Fruit fly (Drosophila melanogaster): Measurements from ENCODE around the gene CG13737.
A peak's percentile ranks its signal among the peaks of the same experiment; 100 is the strongest.

The CG13737 gene

DNA sequence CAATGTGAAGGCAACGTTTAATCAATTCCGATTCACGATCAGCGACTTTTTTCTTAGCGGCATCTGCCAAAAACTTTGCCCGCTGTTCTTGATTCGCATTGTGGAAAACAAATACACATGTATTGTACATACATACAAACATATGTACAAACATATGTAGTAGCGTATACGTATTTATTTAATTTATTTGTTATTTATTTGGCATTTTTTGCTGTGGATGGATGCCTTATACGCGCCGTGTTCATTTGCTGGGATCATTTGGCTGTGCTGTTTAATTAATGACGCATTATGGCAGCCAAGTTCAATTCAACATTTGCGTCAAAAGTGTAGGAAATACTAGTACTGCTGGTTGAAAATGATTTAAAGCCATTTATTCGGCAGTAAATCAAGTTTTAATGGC is 34.0 kb downstream of the CG13737 start (continued):
- TF ChIP-seq Myb (GFP tag; optimal IDR thresholded peaks at IDR 0.05) (no peak), chm (GFP tag; IDR thresholded peaks at IDR 0.05) (no peak), sob (GFP tag; IDR thresholded peaks at IDR 0.05) (peak; percentile 73), scrt (GFP tag; optimal IDR thresholded peaks at IDR 0.05) (peak; percentile 5), Trl (optimal IDR thresholded peaks at IDR 0.05) (no peak), Trl (GFP tag; optimal IDR thresholded peaks at IDR 0.05) (no peak), Xbp1 (GFP tag; optimal IDR thresholded peaks at IDR 0.05) (no peak), lmd (GFP tag; IDR thresholded peaks at IDR 0.05) (no peak), Dbx (GFP tag; IDR thresholded peaks at IDR 0.05) (peak; percentile 19; the same call in 1 of the 3 replicates), CG11695 (GFP tag; IDR thresholded peaks at IDR 0.05) (peak; percentile 45; the same call in 1 of the 3 replicates), Xrp1 (GFP tag; IDR thresholded peaks at IDR 0.05) (no peak), HHEX (GFP tag; optimal IDR thresholded peaks at IDR 0.05) (peak; percentile 58), Pdp1 (GFP tag; optimal IDR thresholded peaks at IDR 0.05) (no peak), grn (GFP tag; optimal IDR thresholded peaks at IDR 0.05) (no peak), Hmx (GFP tag; optimal IDR thresholded peaks at IDR 0.05) (no peak), Deaf1 (tag; optimal IDR thresholded peaks at IDR 0.05) (no peak), sim (GFP tag; IDR thresholded peaks at IDR 0.05) (no peak), CG10366 (GFP tag; IDR thresholded peaks at IDR 0.05) (no peak), Jarid2 (GFP tag; optimal IDR thresholded peaks at IDR 0.05) (no peak), nerfin-1 (tag; optimal IDR thresholded peaks at IDR 0.05) (no peak), CG12104 (GFP tag; optimal IDR thresholded peaks at IDR 0.05) (no peak), CG17829 (tag; optimal IDR thresholded peaks at IDR 0.05) (no peak), tgo (GFP tag; IDR thresholded peaks at IDR 0.05) (peak; percentile 13; the same call in 1 of the 3 replicates), aop (GFP tag; IDR thresholded peaks at IDR 0.05) (no peak), CG34422 (GFP tag; IDR thresholded peaks at IDR 0.05) (no peak), btn (GFP tag; optimal IDR thresholded peaks at IDR 0.05) (no peak), wor (GFP tag; IDR thresholded peaks at IDR 0.05) (no peak), CG6683 (GFP tag; optimal IDR thresholded peaks at IDR 0.05) (no peak), sqz (GFP tag; optimal IDR thresholded peaks at IDR 0.05) (no peak), CG4328 (GFP tag; optimal IDR thresholded peaks at IDR 0.05) (no peak), shn (GFP tag; optimal IDR thresholded peaks at IDR 0.05) (no peak), chif (GFP tag; optimal IDR thresholded peaks at IDR 0.05) (no peak), CG13296 (GFP tag; optimal IDR thresholded peaks at IDR 0.05) (peak; percentile 54), CkIIα-i1 (GFP tag; IDR thresholded peaks at IDR 0.05) (no peak), CG1602 (GFP tag; optimal IDR thresholded peaks at IDR 0.05) (no peak), org-1 (GFP tag; optimal IDR thresholded peaks at IDR 0.05) (no peak), abd-A (tag; optimal IDR thresholded peaks at IDR 0.05) (peak; percentile 49), nau (GFP tag; optimal IDR thresholded peaks at IDR 0.05) (peak; percentile 18), CG8089 (GFP tag; optimal IDR thresholded peaks at IDR 0.05) (no peak), gsb (GFP tag; IDR thresholded peaks at IDR 0.05) (0 out of 2 replicates have a peak, but pooled peaks have one; percentile 29), CG17361 (GFP tag; IDR thresholded peaks at IDR 0.05) (no peak), CG12299 (tag; optimal IDR thresholded peaks at IDR 0.05) (no peak), Sry-δ (GFP tag; optimal IDR thresholded peaks at IDR 0.05) (no peak), Sin3A (optimal IDR thresholded peaks at IDR 0.05) (no peak), Neu2 (GFP tag; optimal IDR thresholded peaks at IDR 0.05; ENCODE audit: borderline replicate concordance) (no peak), CG4360 (GFP tag; IDR thresholded peaks at IDR 0.05) (no peak), kni (GFP tag; optimal IDR thresholded peaks at IDR 0.05) (no peak), Gug (GFP tag; IDR thresholded peaks at IDR 0.05) (no peak), fru (optimal IDR thresholded peaks at IDR 0.05) (no peak), CG4854 (GFP tag; optimal IDR thresholded peaks at IDR 0.05) (no peak), Eip74EF (GFP tag; optimal IDR thresholded peaks at IDR 0.05) (no peak), otp (GFP tag; IDR thresholded peaks at IDR 0.05) (no peak), Optix (GFP tag; IDR thresholded peaks at IDR 0.05) (no peak), Atf3 (GFP tag; optimal IDR thresholded peaks at IDR 0.05) (no peak)
